Worm (Caenorhabditis elegans): ENCODE data around the gene B0432.14.

ce11 chrII:290282-290681 is 26.1 kb downstream of the B0432.14 start, which contains the start of gene djr-1.1:
- TF ChIP-seq W03F9.2 (tag; optimal IDR thresholded peaks at IDR 0.05): no peak
- TF ChIP-seq him-1 (tag; optimal IDR thresholded peaks at IDR 0.05): no peak
- TF ChIP-seq dao-5 (tag; optimal IDR thresholded peaks at IDR 0.05): no peak

Measured in whole organism, L4/young adult.